Fruit fly (Drosophila melanogaster): Measurements from ENCODE around the gene ValRS-m.
A peak's percentile ranks its signal among the peaks of the same experiment; 100 is the strongest.

ValRS-m gene

dm6 chr3L:8964458-8964857, at the start of gene ValRS-m:
Gene ValRS-m (minus strand): TSS chr3L:8964769.
- no peak for TF ChIP-seq CG17801 (GFP tag; optimal IDR thresholded peaks at IDR 0.05; ENCODE audit: partially characterized antibody)

dm6 chr3L:9013745-9014144, 49.2 kb upstream of the ValRS-m start:
- no peak for TF ChIP-seq CG17801 (GFP tag; optimal IDR thresholded peaks at IDR 0.05; ENCODE audit: partially characterized antibody)

dm6 chr3L:9011485-9012389, 47.2 kb upstream of the ValRS-m start:
- no peak for TF ChIP-seq CG17801 (GFP tag; optimal IDR thresholded peaks at IDR 0.05; ENCODE audit: partially characterized antibody)

dm6 chr3L:9009738-9010137, 45.2 kb upstream of the ValRS-m start, which contains the start of gene CG5194:
Gene CG5194 (minus strand): TSS chr3L:9009838.
- no peak for TF ChIP-seq CG17801 (GFP tag; optimal IDR thresholded peaks at IDR 0.05; ENCODE audit: partially characterized antibody)

- TF ChIP-seq CG17801 (GFP tag; optimal IDR thresholded peaks at IDR 0.05; ENCODE audit: partially characterized antibody): no peak
These were observed 40.2 kb upstream of the ValRS-m start, which contains the start of gene Doc3 for dm6 chr3L:9004788-9005246. Gene Doc3 (plus strand): TSS chr3L:9005196.

dm6 chr3L:9003369-9003768, 38.8 kb upstream of the ValRS-m start:
- no peak for TF ChIP-seq CG17801 (GFP tag; optimal IDR thresholded peaks at IDR 0.05; ENCODE audit: partially characterized antibody)

- no peak for TF ChIP-seq CG17801 (GFP tag; optimal IDR thresholded peaks at IDR 0.05; ENCODE audit: partially characterized antibody)
These were observed 38.0 kb upstream of the ValRS-m start for dm6 chr3L:9002527-9002926.

dm6 chr3L:8997686-8998239, 33.2 kb upstream of the ValRS-m start, which contains the start of the genes smg and CG5087:
Gene smg (minus strand): TSS chr3L:8997989.
Gene CG5087 (plus strand): TSS chr3L:8998184.
- peak; percentile 43 for TF ChIP-seq CG17801 (GFP tag; optimal IDR thresholded peaks at IDR 0.05; ENCODE audit: partially characterized antibody)

- TF ChIP-seq CG17801 (GFP tag; optimal IDR thresholded peaks at IDR 0.05; ENCODE audit: partially characterized antibody): no peak
These were observed 32.5 kb upstream of the ValRS-m start for dm6 chr3L:8996899-8997685.

dm6 chr3L:8996173-8996767, 31.7 kb upstream of the ValRS-m start:
- TF ChIP-seq CG17801 (GFP tag; optimal IDR thresholded peaks at IDR 0.05; ENCODE audit: partially characterized antibody): peak; percentile 97

dm6 chr3L:8990128-8990527, 25.6 kb upstream of the ValRS-m start, which contains the start of gene CG5280:
Gene CG5280 (minus strand): TSS chr3L:8990228.
- TF ChIP-seq CG17801 (GFP tag; optimal IDR thresholded peaks at IDR 0.05; ENCODE audit: partially characterized antibody): no peak

- no peak for TF ChIP-seq CG17801 (GFP tag; optimal IDR thresholded peaks at IDR 0.05; ENCODE audit: partially characterized antibody)
These were observed 22.0 kb upstream of the ValRS-m start, which contains the start of gene CG5068 for dm6 chr3L:8986582-8986981. Gene CG5068 (plus strand): TSS chr3L:8986710.

- peak; percentile 38 for TF ChIP-seq CG17801 (GFP tag; optimal IDR thresholded peaks at IDR 0.05; ENCODE audit: partially characterized antibody)
These were observed 21.3 kb upstream of the ValRS-m start, which contains the start of gene Galk for dm6 chr3L:8985848-8986320. Gene Galk (minus strand): TSS chr3L:8986091.

dm6 chr3L:8985132-8985847, 20.7 kb upstream of the ValRS-m start:
- TF ChIP-seq CG17801 (GFP tag; optimal IDR thresholded peaks at IDR 0.05; ENCODE audit: partially characterized antibody): no peak
